Worm (Caenorhabditis elegans): Measurements from ENCODE around the gene pam-1.

Gene pam-1

ce11 chrIV:7580062-7580614 lies 29.5 kb upstream of the pam-1 start, which contains the start of the genes cec-5 and nol-10:
cec-5 (minus strand) TSS chrIV:7580112.
nol-10 (plus strand) TSS chrIV:7580597.
- no peak for TF ChIP-seq tlp-1 (tag; optimal IDR thresholded peaks at IDR 0.05)
- TF ChIP-seq pqm-1 (tag; optimal IDR thresholded peaks at IDR 0.05) = no peak
- TF ChIP-seq jun-1 (tag; optimal IDR thresholded peaks at IDR 0.05) = no peak
- TF ChIP-seq lin-35 (GFP tag; optimal IDR thresholded peaks at IDR 0.05) = peak; percentile 78 to 87
- peak; percentile 38 for TF ChIP-seq zag-1 (tag; optimal IDR thresholded peaks at IDR 0.05)
- no peak for TF ChIP-seq nhr-11 (tag; optimal IDR thresholded peaks at IDR 0.05)
- TF ChIP-seq nhr-47 (tag; optimal IDR thresholded peaks at IDR 0.05) = peak; percentile 74
- TF ChIP-seq hlh-17 (GFP tag; optimal IDR thresholded peaks at IDR 0.05; ENCODE audit: borderline replicate concordance) = no peak
- TF ChIP-seq ztf-11 (tag; optimal IDR thresholded peaks at IDR 0.05) = peak in 1 of 2 experiments; percentile 29
- peak; percentile 55 for TF ChIP-seq nhr-90 (tag; optimal IDR thresholded peaks at IDR 0.05; ENCODE audit: poor library complexity)
- TF ChIP-seq snu-23 (GFP tag; optimal IDR thresholded peaks at IDR 0.05) = peak; percentile 89
- TF ChIP-seq efl-3 (GFP tag; optimal IDR thresholded peaks at IDR 0.05) = no peak
- peak; percentile 34 for TF ChIP-seq snpc-4 (tag; optimal IDR thresholded peaks at IDR 0.05)
- no peak for TF ChIP-seq alr-1 (tag; optimal IDR thresholded peaks at IDR 0.05; ENCODE audit: borderline replicate concordance)
- peak; percentile 74 for TF ChIP-seq nhr-20 (tag; optimal IDR thresholded peaks at IDR 0.05)
- TF ChIP-seq unc-62 (GFP tag; optimal IDR thresholded peaks at IDR 0.05) = no peak
- TF ChIP-seq dsc-1 (tag; optimal IDR thresholded peaks at IDR 0.05) = peak; percentile 43
- TF ChIP-seq lir-3 (tag; optimal IDR thresholded peaks at IDR 0.05; ENCODE audit: poor library complexity) = peak; percentile 23
- peak in 1 of 2 experiments; percentile 68 for TF ChIP-seq mdl-1 (tag; optimal IDR thresholded peaks at IDR 0.05)
- TF ChIP-seq sup-37 (GFP tag; optimal IDR thresholded peaks at IDR 0.05) = no peak
- peak; percentile 34 for TF ChIP-seq blmp-1 (tag; optimal IDR thresholded peaks at IDR 0.05)
- TF ChIP-seq ceh-63 (GFP tag; optimal IDR thresholded peaks at IDR 0.05) = no peak
- TF ChIP-seq unc-130 (tag; optimal IDR thresholded peaks at IDR 0.05) = peak; percentile 72
- no peak for TF ChIP-seq ama-1 (optimal IDR thresholded peaks at IDR 0.05)
- TF ChIP-seq nhr-85 (tag) = no peak
- TF ChIP-seq ces-1 (GFP tag; optimal IDR thresholded peaks at IDR 0.05) = no peak
- peak; percentile 85 for TF ChIP-seq nhr-71 (tag; optimal IDR thresholded peaks at IDR 0.05)
- TF ChIP-seq sptf-1 (tag; optimal IDR thresholded peaks at IDR 0.05) = no peak
- TF ChIP-seq egl-13 (tag; optimal IDR thresholded peaks at IDR 0.05) = peak; percentile 58
- peak in 1 of 6 experiments; percentile 21 for TF ChIP-seq elt-3 (tag; optimal IDR thresholded peaks at IDR 0.05)
- peak; percentile 22 for TF ChIP-seq ztf-4 (tag; optimal IDR thresholded peaks at IDR 0.05)
- peak; percentile 72 to 86 for TF ChIP-seq lsy-2 (tag; optimal IDR thresholded peaks at IDR 0.05)
- TF ChIP-seq mab-9 (GFP tag; IDR thresholded peaks at IDR 0.05) = no peak
- no peak for TF ChIP-seq Y116A8C.19 (tag; optimal IDR thresholded peaks at IDR 0.05; ENCODE audit: borderline replicate concordance)
- TF ChIP-seq egl-27 (tag; optimal IDR thresholded peaks at IDR 0.05) = peak in 1 of 2 experiments; percentile 33
- TF ChIP-seq vab-15 (tag; optimal IDR thresholded peaks at IDR 0.05) = no peak
- TF ChIP-seq pax-3 (tag; optimal IDR thresholded peaks at IDR 0.05) = no peak
- TF ChIP-seq nhr-77 (tag; optimal IDR thresholded peaks at IDR 0.05) = peak; percentile 66
- no peak for TF ChIP-seq hpl-2 (GFP tag; optimal IDR thresholded peaks at IDR 0.05)
- no peak for TF ChIP-seq unc-98 (GFP tag; IDR thresholded peaks at IDR 0.05)
- TF ChIP-seq fos-1 (tag; optimal IDR thresholded peaks at IDR 0.05) = peak; percentile 53
- peak; percentile 91 for TF ChIP-seq lin-14 (GFP tag; optimal IDR thresholded peaks at IDR 0.05)
- TF ChIP-seq swsn-7 (tag; optimal IDR thresholded peaks at IDR 0.05) = peak; percentile 75
- TF ChIP-seq hlh-4 (tag; optimal IDR thresholded peaks at IDR 0.05) = no peak
- no peak for TF ChIP-seq grh-1 (GFP tag; IDR thresholded peaks at IDR 0.05)
- TF ChIP-seq nhr-84 (tag; optimal IDR thresholded peaks at IDR 0.05) = no peak
- peak; percentile 47; the same call in 1 of the 2 replicates for TF ChIP-seq isw-1 (GFP tag; IDR thresholded peaks at IDR 0.05)
- TF ChIP-seq F16B12.6 (tag; optimal IDR thresholded peaks at IDR 0.05) = peak; percentile 47
- peak; percentile 32 for TF ChIP-seq nhr-237 (tag; optimal IDR thresholded peaks at IDR 0.05)
- no peak for TF ChIP-seq fkh-4 (tag; optimal IDR thresholded peaks at IDR 0.05; ENCODE audit: borderline replicate concordance)
- TF ChIP-seq ceh-88 (GFP tag; IDR thresholded peaks at IDR 0.05) = no peak
- no peak for TF ChIP-seq pag-3 (tag; optimal IDR thresholded peaks at IDR 0.05; ENCODE audit: borderline replicate concordance, insufficient read depth)

Data from whole organism, L1 larva.